Fruit fly (Drosophila melanogaster) whole organism, prepupa: ENCODE data around the gene CG9168.

ENCODE experiments used
- CG11902 ChIP-seq: fragments of 200-800 bp; sonication (Bioruptor generic); optimal IDR thresholded peaks from 3 replicates; lab custom pipeline; 2016; ENCODE audit warnings: missing biosample characterization, missing genetic modification characterization
- CG6792 ChIP-seq: fragments of 200-800 bp; sonication (Bioruptor generic); optimal IDR thresholded peaks from 3 replicates; lab custom pipeline; 2016; ENCODE audit warnings: missing biosample characterization, missing genetic modification characterization
- CG6808 ChIP-seq: fragments of 200-800 bp; sonication (Bioruptor generic); optimal IDR thresholded peaks from 3 replicates; lab custom pipeline; 2017; ENCODE audit warnings: missing biosample characterization, missing genetic modification characterization, mild to moderate bottlenecking, moderate library complexity, missing genetic modification reagents
- CG6854 ChIP-seq: fragments of 200-800 bp; sonication (Bioruptor generic); optimal IDR thresholded peaks from 2 replicates; lab custom pipeline; 2017; ENCODE audit warnings: missing biosample characterization, mild to moderate bottlenecking, missing genetic modification characterization
- CG8119 ChIP-seq: fragments of 200-800 bp; sonication (Bioruptor generic); IDR thresholded peaks from 3 replicates; pipeline ENCODE4 v1.3.6; 2022; ENCODE audit warnings: missing biosample characterization, missing genetic modification characterization
- Hr39 ChIP-seq: fragments of 200-800 bp; sonication (Bioruptor generic); optimal IDR thresholded peaks from 2 replicates; lab custom pipeline; 2016; ENCODE audit warnings: missing biosample characterization, missing genetic modification characterization
- eg ChIP-seq: fragments of 200-800 bp; sonication (Bioruptor generic); IDR thresholded peaks from 3 replicates; pipeline ENCODE4 v1.3.6; 2022; ENCODE audit warnings: missing biosample characterization, missing genetic modification characterization
- fd59A ChIP-seq: fragments of 200-800 bp; sonication (Bioruptor generic); optimal IDR thresholded peaks from 2 replicates; lab custom pipeline; 2017; ENCODE audit warnings: missing biosample characterization, mild to moderate bottlenecking, missing genetic modification characterization, missing genetic modification reagents
- fkh ChIP-seq: fragments of 200-800 bp; sonication (Bioruptor generic); optimal IDR thresholded peaks from 3 replicates; lab custom pipeline; 2017; ENCODE audit warnings: missing biosample characterization, mild to moderate bottlenecking, missing genetic modification characterization, moderate library complexity
- lz ChIP-seq: fragments of 200-800 bp; sonication (Bioruptor generic); optimal IDR thresholded peaks from 3 replicates; lab custom pipeline; 2016; ENCODE audit warnings: missing biosample characterization, missing genetic modification characterization
- svp ChIP-seq: fragments of 200-800 bp; sonication (Bioruptor generic); peaks from one replicate; lab custom pipeline; 2016; ENCODE audit warnings: missing biosample characterization, missing genetic modification characterization

DNA sequence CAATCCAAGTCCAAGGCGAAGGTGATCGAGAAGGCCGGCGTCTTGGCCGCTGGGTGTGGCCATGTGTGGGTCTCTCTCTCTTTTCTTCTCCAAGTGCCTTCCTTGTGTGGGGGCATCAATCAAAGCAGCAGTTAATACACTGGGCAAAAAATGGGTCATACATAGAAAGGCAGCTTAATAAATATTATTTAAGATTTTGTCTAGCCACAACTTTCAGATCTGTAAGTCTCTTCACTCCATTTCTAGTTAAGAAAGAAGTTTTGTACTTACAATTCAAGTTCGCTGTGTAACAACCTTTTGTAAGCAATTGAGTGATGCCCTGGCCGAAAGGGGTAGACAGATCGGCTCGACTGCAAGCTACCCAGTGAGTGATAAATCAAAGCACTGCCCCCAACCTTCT, 2.8 kb upstream of the CG9168 start:
- TF ChIP-seq CG6792 (no peak), CG6854 (GFP tag; lab: Kevin White, UChicago) (no peak), CG11902 (GFP tag; lab: Kevin White, UChicago) (peak; percentile 44), fd59A (no peak), CG6808 (GFP tag; lab: Kevin White, UChicago) (no peak), Hr39 (no peak), svp (GFP tag; lab: Kevin White, UChicago) (peak; percentile 91), eg (GFP tag; lab: Robert Waterston, UW) (no peak), fkh (GFP tag; lab: Kevin White, UChicago) (no peak), lz (GFP tag; lab: Kevin White, UChicago) (peak; percentile 16), CG8119 (GFP tag; lab: Robert Waterston, UW) (no peak)
